Worm (Caenorhabditis elegans) whole organism, late embryonic: ENCODE results near the gene dhs-29.

Source experiments
- C38D4.7 ChIP-seq: fragments of 200-800 bp; sonication (Bioruptor generic); optimal IDR thresholded peaks from 2 replicates; lab custom pipeline; 2018; ENCODE audit warnings: mild to moderate bottlenecking, missing genetic modification characterization, moderate library complexity, missing compliant biosample characterization
- ama-1 ChIP-seq: fragments of 150-350 bp; optimal IDR thresholded peaks from 2 replicates; lab custom pipeline; 2014
- ceh-19 ChIP-seq: fragments of 200-800 bp; sonication (Bioruptor generic); optimal IDR thresholded peaks from 2 replicates; lab custom pipeline; 2018; ENCODE audit warnings: mild to moderate bottlenecking, missing genetic modification characterization, missing compliant biosample characterization
- ceh-22 ChIP-seq: sonication (generic microtip); optimal IDR thresholded peaks from 2 replicates; lab custom pipeline; 2017; ENCODE audit warnings: missing biosample characterization, missing genetic modification characterization
- ceh-31 ChIP-seq: sonication (generic microtip); optimal IDR thresholded peaks from 2 replicates; lab custom pipeline; 2016; ENCODE audit warnings: missing genetic modification characterization, missing compliant biosample characterization
- ceh-34 ChIP-seq: sonication (generic microtip); optimal IDR thresholded peaks from 2 replicates; lab custom pipeline; 2016; ENCODE audit warnings: mild to moderate bottlenecking, missing genetic modification characterization, missing compliant biosample characterization
- ceh-48 ChIP-seq: sonication (generic microtip); optimal IDR thresholded peaks from 2 replicates; lab custom pipeline; 2016; ENCODE audit warnings: missing genetic modification characterization, inconsistent platforms, missing compliant biosample characterization
- ets-4 ChIP-seq: sonication (generic microtip); optimal IDR thresholded peaks from 2 replicates; lab custom pipeline; 2016; ENCODE audit warnings: missing genetic modification characterization, missing compliant biosample characterization
- eyg-1 ChIP-seq: sonication (generic microtip); optimal IDR thresholded peaks from 2 replicates; lab custom pipeline; 2016; ENCODE audit warnings: missing genotype, missing genetic modification characterization, missing compliant biosample characterization
- fax-1 ChIP-seq: sonication (generic microtip); optimal IDR thresholded peaks from 2 replicates; lab custom pipeline; 2016; ENCODE audit warnings: missing genotype, missing genetic modification characterization, missing compliant biosample characterization
- fkh-10 ChIP-seq: fragments of 150-350 bp; optimal IDR thresholded peaks from 2 replicates; lab custom pipeline; 2014; ENCODE audit warnings: missing biosample characterization, missing genetic modification reagents, missing genetic modification characterization
- hlh-15 ChIP-seq: sonication (generic microtip); optimal IDR thresholded peaks from 2 replicates; lab custom pipeline; 2016; ENCODE audit warnings: missing genetic modification characterization, missing compliant biosample characterization
- hlh-30 ChIP-seq: sonication (generic microtip); optimal IDR thresholded peaks from 2 replicates; lab custom pipeline; 2017; ENCODE audit warnings: antibody characterized with exemption, missing genetic modification characterization, missing compliant biosample characterization; ENCODE audit not compliant: insufficient read depth
- hlh-8 ChIP-seq: sonication (generic microtip); optimal IDR thresholded peaks from 2 replicates; lab custom pipeline; 2016; ENCODE audit warnings: missing genotype, missing genetic modification characterization, missing compliant biosample characterization
- lim-6 ChIP-seq: sonication (generic microtip); optimal IDR thresholded peaks from 2 replicates; lab custom pipeline; 2016; ENCODE audit warnings: missing genetic modification characterization, missing compliant biosample characterization
- nfya-1 ChIP-seq: sonication (generic microtip); optimal IDR thresholded peaks from 2 replicates; lab custom pipeline; 2017; ENCODE audit warnings: missing genetic modification characterization, mild to moderate bottlenecking, missing compliant biosample characterization, antibody characterized with exemption, moderate library complexity
- pax-1 ChIP-seq: fragments of 150-350 bp; optimal IDR thresholded peaks from 2 replicates; lab custom pipeline; 2014; ENCODE audit warnings: missing biosample characterization, missing genetic modification characterization
- sdc-2 ChIP-seq: sonication (generic microtip); optimal IDR thresholded peaks from 2 replicates; lab custom pipeline; 2016; ENCODE audit warnings: missing genotype, missing genetic modification characterization, missing compliant biosample characterization
- sox-4 ChIP-seq: sonication (generic microtip); optimal IDR thresholded peaks from 2 replicates; lab custom pipeline; 2017; ENCODE audit warnings: mild to moderate bottlenecking, missing genetic modification characterization, inconsistent platforms, missing compliant biosample characterization
- syd-9 ChIP-seq: sonication (generic microtip); optimal IDR thresholded peaks from 2 replicates; lab custom pipeline; 2016; ENCODE audit warnings: mild to moderate bottlenecking, missing genetic modification characterization, moderate library complexity, missing compliant biosample characterization
- tbx-2 ChIP-seq: sonication (generic microtip); optimal IDR thresholded peaks from 2 replicates; lab custom pipeline; 2016; ENCODE audit warnings: missing genetic modification characterization, missing compliant biosample characterization
- tbx-7 ChIP-seq: sonication (generic microtip); optimal IDR thresholded peaks from 2 replicates; lab custom pipeline; 2016; ENCODE audit warnings: missing genotype, missing genetic modification characterization, missing compliant biosample characterization
- ttx-3 ChIP-seq: sonication (generic microtip); optimal IDR thresholded peaks from 2 replicates; lab custom pipeline; 2016; ENCODE audit warnings: missing genetic modification reagents, missing genetic modification characterization, missing compliant biosample characterization
- unc-3 ChIP-seq, 2 experiments: fragments of 200-800 bp in 1 of 2; sonication (Bioruptor generic) in 1 of 2; sonication (generic microtip) in 1 of 2; conservative IDR thresholded peaks in 1 of 2; optimal IDR thresholded peaks in 1 of 2; 2 replicates each; pipeline versions ENCODE4 v1.3.6 to Lab custom; 2016 to 2022; ENCODE audit warnings: missing compliant biosample characterization in 2 of 2, missing genetic modification characterization in 2 of 2, missing genetic modification reagents in 1 of 2
- unc-42 ChIP-seq: sonication (generic microtip); optimal IDR thresholded peaks from 2 replicates; lab custom pipeline; 2016; ENCODE audit warnings: missing genotype, missing genetic modification characterization, missing compliant biosample characterization
- unc-55 ChIP-seq: sonication (generic microtip); optimal IDR thresholded peaks from 2 replicates; lab custom pipeline; 2017; ENCODE audit warnings: missing biosample characterization, missing genetic modification reagents, missing genetic modification characterization
- unc-86 ChIP-seq: sonication (generic microtip); optimal IDR thresholded peaks from 2 replicates; lab custom pipeline; 2016; ENCODE audit warnings: missing genetic modification characterization, missing compliant biosample characterization
- zip-5 ChIP-seq: sonication (generic microtip); optimal IDR thresholded peaks from 2 replicates; lab custom pipeline; 2016; ENCODE audit warnings: missing genetic modification characterization, missing compliant biosample characterization

dhs-29 gene

ce11 chrX:7681965-7682946, 17.5 kb upstream of the dhs-29 start, which contains the start of gene unc-18:
Gene unc-18, plus strand, starts transcription at chrX:7682896.
- TF ChIP-seq fkh-10, result no peak
- TF ChIP-seq C38D4.7 (GFP tag; lab: Kevin White, UChicago), result no peak
- peak; percentile 69 for TF ChIP-seq unc-42
- peak; percentile 34 for TF ChIP-seq ceh-31 (tag; lab: Kevin White, UChicago)
- TF ChIP-seq syd-9 (tag; lab: Kevin White, UChicago), result no peak
- TF ChIP-seq pax-1, result no peak
- TF ChIP-seq nfya-1 (tag; lab: Kevin White, UChicago), result no peak
- TF ChIP-seq ceh-48 (tag; lab: Kevin White, UChicago), result peak; percentile 97
- no peak for TF ChIP-seq hlh-8
- TF ChIP-seq, all 69 proteins: peak for 3

ce11 chrX:7680545-7681330, 16.0 kb upstream of the dhs-29 start, which contains the start of gene stn-2:
Gene stn-2, minus strand, starts transcription at chrX:7680619.
- TF ChIP-seq unc-55 (GFP tag; lab: Kevin White, UChicago) (peak; percentile 40), ceh-22 (tag; lab: Kevin White, UChicago) (no peak), zip-5 (tag; lab: Kevin White, UChicago) (no peak), hlh-30 (tag; lab: Kevin White, UChicago) (no peak)
- TF ChIP-seq, all 69 proteins: peak for 1

- TF ChIP-seq unc-42 (peak; percentile 94), tbx-7 (tag; lab: Kevin White, UChicago) (no peak)
Measured at ce11 chrX:7679835-7680234, 15.1 kb upstream of the dhs-29 start.

ce11 chrX:7678437-7679139, 13.9 kb upstream of the dhs-29 start:
- no peak for TF ChIP-seq sdc-2 (tag; lab: Kevin White, UChicago)
- no peak for TF ChIP-seq unc-86 (tag; lab: Kevin White, UChicago)
- TF ChIP-seq unc-42, result peak; percentile 17
- no peak for TF ChIP-seq ttx-3 (tag; lab: Kevin White, UChicago)
- no peak for TF ChIP-seq ceh-19 (GFP tag; lab: Kevin White, UChicago)
- TF ChIP-seq hlh-8, result no peak
- no peak for TF ChIP-seq unc-3 (GFP tag; conservative IDR thresholded peaks at IDR 0.05; lab: Robert Waterston, UW)
- TF ChIP-seq unc-3 (tag; optimal IDR thresholded peaks at IDR 0.05; lab: Kevin White, UChicago), result peak; percentile 10
- no peak for TF ChIP-seq lim-6 (tag; lab: Kevin White, UChicago)
- no peak for TF ChIP-seq ets-4 (tag; lab: Kevin White, UChicago)
- peak; percentile 10 for TF ChIP-seq nfya-1 (tag; lab: Kevin White, UChicago)
- TF ChIP-seq ceh-34 (tag; lab: Kevin White, UChicago), result peak; percentile 1
- TF ChIP-seq tbx-2 (tag; lab: Kevin White, UChicago), result no peak
- TF ChIP-seq fax-1 (tag; lab: Kevin White, UChicago), result no peak
- TF ChIP-seq sox-4 (tag; lab: Kevin White, UChicago), result no peak
- no peak for TF ChIP-seq ama-1 (lab: Kevin White, UChicago)

ce11 chrX:7674871-7675270, 10.2 kb upstream of the dhs-29 start:
- no peak for TF ChIP-seq eyg-1 (tag; lab: Kevin White, UChicago)
- TF ChIP-seq zip-5 (tag; lab: Kevin White, UChicago), result no peak
- no peak for TF ChIP-seq fkh-10
- no peak for TF ChIP-seq hlh-8
- TF ChIP-seq unc-42, result no peak
- TF ChIP-seq hlh-15 (tag; lab: Kevin White, UChicago), result no peak
